Worm (Caenorhabditis elegans) whole organism, L4 larva: ENCODE results near the gene nstp-5.

Experiments
- aly-2 ChIP-seq: sonication (generic microtip); optimal IDR thresholded peaks from 2 replicates; lab custom pipeline; 2018; ENCODE audit warnings: missing biosample characterization, missing genetic modification characterization
- dmd-6 ChIP-seq: fragments of 200-800 bp; sonication (Bioruptor generic); IDR thresholded peaks from 2 replicates; pipeline ENCODE4 v1.3.6; 2022; ENCODE audit warnings: missing genetic modification reagents, missing genetic modification characterization, missing compliant biosample characterization
- lin-38 ChIP-seq: fragments of 200-800 bp; sonication (Bioruptor generic); IDR thresholded peaks from 2 replicates; pipeline ENCODE4 v1.3.6; 2022; ENCODE audit warnings: missing genetic modification reagents, missing genetic modification characterization, missing compliant biosample characterization
- nhr-28 ChIP-seq: fragments of 150-350 bp; optimal IDR thresholded peaks from 2 replicates; lab custom pipeline; 2014; ENCODE audit warnings: missing biosample characterization, missing genetic modification characterization

ce11 chrIV:12849030-12849560 lies 6.3 kb upstream of the nstp-5 start, which contains the start of gene srf-3:
- TF ChIP-seq dmd-6 (no peak), nhr-28 (tag; lab: Kevin White, UChicago) (no peak), lin-38 (no peak), aly-2 (tag; lab: Kevin White, UChicago) (no peak)
